Fruit fly (Drosophila melanogaster) Kc167 (cell line): ENCODE measurements around the gene Vha100-1.

Source experiments
- Sin3A ChIP-seq: fragments of >200 bp; optimal IDR thresholded peaks from 2 replicates; lab custom pipeline; 2018; ENCODE audit warnings: missing external identifiers
- psq ChIP-seq: fragments of >200 bp; optimal IDR thresholded peaks from 2 replicates; lab custom pipeline; 2017; ENCODE audit warnings: missing external identifiers

- no peak for TF ChIP-seq Sin3A (lab: Kevin White, UChicago)
- TF ChIP-seq psq (lab: Kevin White, UChicago), result no peak
These were observed 15.7 kb downstream of the Vha100-1 start, which contains the start of gene CG14511 for dm6 chr3R:29146710-29147109.
